Worm (Caenorhabditis elegans) whole organism, L3 larva: ENCODE results near the gene dph-7.
A peak's percentile ranks its signal among the peaks of the same experiment; 100 is the strongest.

Experiments used
- R02D3.7 ChIP-seq: fragments of 150-350 bp; optimal IDR thresholded peaks from 2 replicates; lab custom pipeline; 2014; ENCODE audit warnings: missing biosample characterization, missing genetic modification characterization
- ZK546.5 ChIP-seq: sonication (generic microtip); optimal IDR thresholded peaks from 2 replicates; lab custom pipeline; 2017; ENCODE audit warnings: missing biosample characterization, missing genetic modification characterization
- aly-2 ChIP-seq: fragments of 150-350 bp; optimal IDR thresholded peaks from 2 replicates; lab custom pipeline; 2014; ENCODE audit warnings: missing biosample characterization, missing genetic modification characterization
- ama-1 ChIP-seq: fragments of 150-350 bp; optimal IDR thresholded peaks from 2 replicates; lab custom pipeline; 2018
- ceh-16 ChIP-seq: sonication (generic microtip); optimal IDR thresholded peaks from 2 replicates; lab custom pipeline; 2017; ENCODE audit warnings: missing biosample characterization, missing genetic modification characterization
- ceh-28 ChIP-seq: fragments of 150-350 bp; optimal IDR thresholded peaks from 2 replicates; lab custom pipeline; 2014; ENCODE audit warnings: missing biosample characterization, missing genetic modification reagents, missing genetic modification characterization
- ceh-82 ChIP-seq: fragments of 150-350 bp; optimal IDR thresholded peaks from 2 replicates; lab custom pipeline; 2014; ENCODE audit warnings: missing biosample characterization, missing genetic modification characterization
- ceh-9 ChIP-seq: sonication (generic microtip); optimal IDR thresholded peaks from 2 replicates; lab custom pipeline; 2018; ENCODE audit warnings: missing biosample characterization, missing genetic modification characterization
- daf-12 ChIP-seq: fragments of 150-350 bp; optimal IDR thresholded peaks from 2 replicates; lab custom pipeline; 2014; ENCODE audit warnings: missing biosample characterization, missing genetic modification reagents, missing genetic modification characterization
- egl-27 ChIP-seq: sonication (generic microtip); optimal IDR thresholded peaks from 4 replicates; lab custom pipeline; 2017; ENCODE audit warnings: missing biosample characterization, missing genetic modification reagents, missing genetic modification characterization
- egl-5 ChIP-seq: fragments of 150-350 bp; optimal IDR thresholded peaks from 2 replicates; lab custom pipeline; 2017; ENCODE audit warnings: missing biosample characterization, missing genetic modification reagents, missing genetic modification characterization, inconsistent platforms
- elt-1 ChIP-seq: fragments of 150-350 bp; optimal IDR thresholded peaks from 2 replicates; lab custom pipeline; 2014; ENCODE audit warnings: missing biosample characterization, missing genetic modification characterization
- elt-2 ChIP-seq: sonication (generic microtip); optimal IDR thresholded peaks from 2 replicates; lab custom pipeline; 2016; ENCODE audit warnings: missing genetic modification reagents, mild to moderate bottlenecking, missing genetic modification characterization, missing compliant biosample characterization
- elt-3 ChIP-seq, 3 experiments: fragments of 150-350 bp in 1 of 3; sonication (generic microtip) in 2 of 3; optimal IDR thresholded peaks; 2 replicates in 2 of 3; 4 replicates in 1 of 3; lab custom pipeline; 2014 to 2017; ENCODE audit warnings: missing biosample characterization in 3 of 3, missing genetic modification characterization in 3 of 3
- eor-1 ChIP-seq, 2 experiments: fragments of 150-350 bp; optimal IDR thresholded peaks; 2 replicates each; lab custom pipeline; 2014 to 2018; ENCODE audit warnings: missing biosample characterization in 2 of 2, missing genetic modification characterization in 2 of 2
- fkh-10 ChIP-seq: sonication (generic microtip); optimal IDR thresholded peaks from 2 replicates; lab custom pipeline; 2017; ENCODE audit warnings: missing biosample characterization, missing genetic modification reagents, missing genetic modification characterization
- fkh-2 ChIP-seq: fragments of 150-350 bp; optimal IDR thresholded peaks from 2 replicates; lab custom pipeline; 2014; ENCODE audit warnings: missing biosample characterization, missing genetic modification reagents, missing genetic modification characterization
- fos-1 ChIP-seq: fragments of 150-350 bp; optimal IDR thresholded peaks from 2 replicates; lab custom pipeline; 2014; ENCODE audit warnings: missing biosample characterization, missing genetic modification characterization
- hmg-11 ChIP-seq: sonication (generic microtip); optimal IDR thresholded peaks from 2 replicates; lab custom pipeline; 2016; ENCODE audit warnings: missing genetic modification characterization, missing compliant biosample characterization
- jun-1 ChIP-seq: fragments of 150-350 bp; optimal IDR thresholded peaks from 2 replicates; lab custom pipeline; 2014; ENCODE audit warnings: missing biosample characterization, missing genetic modification reagents, missing genetic modification characterization
- lin-15B ChIP-seq: fragments of 150-350 bp; optimal IDR thresholded peaks from 2 replicates; lab custom pipeline; 2014; ENCODE audit warnings: missing biosample characterization, missing genetic modification characterization
- lin-39 ChIP-seq: fragments of 150-350 bp; optimal IDR thresholded peaks from 2 replicates; lab custom pipeline; 2018; ENCODE audit warnings: missing biosample characterization, missing genetic modification reagents, missing genetic modification characterization
- mdl-1 ChIP-seq: fragments of 150-350 bp; optimal IDR thresholded peaks from 2 replicates; lab custom pipeline; 2014; ENCODE audit warnings: missing biosample characterization, missing genetic modification characterization
- mml-1 ChIP-seq: fragments of 150-350 bp; sonication (generic microtip); optimal IDR thresholded peaks from 3 replicates; lab custom pipeline; 2014; ENCODE audit warnings: missing biosample characterization, missing genetic modification characterization
- nfya-1 ChIP-seq: sonication (generic microtip); optimal IDR thresholded peaks from 2 replicates; lab custom pipeline; 2017; ENCODE audit warnings: missing genetic modification characterization, mild to moderate bottlenecking, missing compliant biosample characterization, antibody characterized with exemption, moderate library complexity; ENCODE audit not compliant: insufficient read depth
- nhr-11 ChIP-seq: fragments of 150-350 bp; optimal IDR thresholded peaks from 2 replicates; lab custom pipeline; 2014; ENCODE audit warnings: missing biosample characterization, missing genetic modification characterization
- nhr-12 ChIP-seq: fragments of 150-350 bp; optimal IDR thresholded peaks from 2 replicates; lab custom pipeline; 2014; ENCODE audit warnings: missing biosample characterization, missing genetic modification characterization
- nhr-23 ChIP-seq: fragments of 150-350 bp; optimal IDR thresholded peaks from 2 replicates; lab custom pipeline; 2014; ENCODE audit warnings: missing biosample characterization, missing genetic modification reagents, missing genetic modification characterization
- nhr-237 ChIP-seq: fragments of 150-350 bp; optimal IDR thresholded peaks from 2 replicates; lab custom pipeline; 2014; ENCODE audit warnings: missing biosample characterization, missing genetic modification characterization
- nhr-25 ChIP-seq: sonication (generic microtip); optimal IDR thresholded peaks from 2 replicates; lab custom pipeline; 2017; ENCODE audit warnings: missing biosample characterization, missing genetic modification characterization
- nhr-28 ChIP-seq: fragments of 150-350 bp; optimal IDR thresholded peaks from 2 replicates; lab custom pipeline; 2014; ENCODE audit warnings: missing biosample characterization, missing genetic modification characterization
- nhr-43 ChIP-seq: sonication (generic microtip); optimal IDR thresholded peaks from 2 replicates; lab custom pipeline; 2016; ENCODE audit warnings: mild to moderate bottlenecking, missing genetic modification characterization, missing compliant biosample characterization; ENCODE audit not compliant: poor library complexity, severe bottlenecking
- nhr-76 ChIP-seq: fragments of 150-350 bp; sonication (generic microtip); optimal IDR thresholded peaks from 5 replicates; lab custom pipeline; 2014; ENCODE audit warnings: missing biosample characterization, missing genetic modification characterization
- nhr-77 ChIP-seq: fragments of 150-350 bp; optimal IDR thresholded peaks from 2 replicates; lab custom pipeline; 2014; ENCODE audit warnings: missing biosample characterization, missing genetic modification characterization
- pha-4 ChIP-seq: fragments of 150-350 bp; optimal IDR thresholded peaks from 2 replicates; lab custom pipeline; 2014; ENCODE audit warnings: missing biosample characterization, missing genetic modification reagents, missing genetic modification characterization
- pqm-1 ChIP-seq: fragments of 150-350 bp; optimal IDR thresholded peaks from 2 replicates; lab custom pipeline; 2017; ENCODE audit warnings: missing biosample characterization, missing genetic modification characterization, inconsistent platforms
- sea-2 ChIP-seq: fragments of 150-350 bp; sonication (generic microtip); optimal IDR thresholded peaks from 4 replicates; lab custom pipeline; 2014; ENCODE audit warnings: missing biosample characterization, missing genetic modification reagents, missing genetic modification characterization
- skn-1 ChIP-seq: fragments of 150-350 bp; optimal IDR thresholded peaks from 2 replicates; lab custom pipeline; 2014; ENCODE audit warnings: missing biosample characterization, missing genetic modification characterization
- snpc-4 ChIP-seq: fragments of 150-350 bp; optimal IDR thresholded peaks from 2 replicates; lab custom pipeline; 2014; ENCODE audit warnings: missing biosample characterization, missing genetic modification characterization
- tbx-2 ChIP-seq: sonication (generic microtip); optimal IDR thresholded peaks from 2 replicates; lab custom pipeline; 2016; ENCODE audit warnings: mild to moderate bottlenecking, missing genetic modification characterization, missing compliant biosample characterization
- unc-39 ChIP-seq: sonication (generic microtip); optimal IDR thresholded peaks from 4 replicates; lab custom pipeline; 2017; ENCODE audit warnings: missing biosample characterization, missing genetic modification characterization
- unc-62 ChIP-seq: fragments of 150-350 bp; sonication (generic microtip); optimal IDR thresholded peaks from 4 replicates; lab custom pipeline; 2014; ENCODE audit warnings: missing biosample characterization, missing genetic modification reagents, missing genetic modification characterization
- zag-1 ChIP-seq: fragments of 150-350 bp; optimal IDR thresholded peaks from 2 replicates; lab custom pipeline; 2014; ENCODE audit warnings: missing biosample characterization, missing genetic modification characterization
- ztf-11 ChIP-seq: fragments of 150-350 bp; optimal IDR thresholded peaks from 2 replicates; lab custom pipeline; 2014; ENCODE audit warnings: missing biosample characterization, missing genetic modification characterization
- ztf-4 ChIP-seq: fragments of 150-350 bp; optimal IDR thresholded peaks from 2 replicates; lab custom pipeline; 2014; ENCODE audit warnings: missing biosample characterization, missing genetic modification characterization

The dph-7 gene

DNA sequence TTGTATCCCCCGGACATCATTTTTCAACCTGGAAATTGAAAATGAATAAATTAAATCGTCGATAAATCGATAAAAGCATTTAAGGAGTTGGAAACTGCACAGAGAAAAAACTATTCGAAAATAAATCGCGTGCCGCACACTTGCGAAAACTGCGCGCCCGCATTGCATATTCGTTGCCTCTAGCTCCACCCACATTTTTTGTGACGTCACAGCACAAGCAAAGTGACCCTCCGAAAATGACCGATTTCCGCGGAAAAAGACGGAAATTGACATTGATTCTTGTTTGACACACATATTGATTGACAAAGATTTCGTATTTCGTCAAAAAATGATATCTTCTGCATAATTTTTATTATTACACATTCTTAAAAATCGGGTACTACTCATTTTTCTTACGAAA is 46.1 kb upstream of the dph-7 start, which contains the start of gene cpf-2 (continued):
- TF ChIP-seq R02D3.7 (tag; lab: Kevin White, UChicago) (peak; percentile 63), jun-1 (peak; percentile 2), aly-2 (tag; lab: Kevin White, UChicago) (no peak), ceh-28 (tag; lab: Kevin White, UChicago) (peak; percentile 78), pha-4 (peak; percentile 68), elt-2 (tag; lab: Kevin White, UChicago) (peak; percentile 43)
- TF ChIP-seq, all 47 proteins: peak for 15

ce11 chrIII:13270896-13271295 is 44.0 kb upstream of the dph-7 start:
- TF ChIP-seq ama-1 (lab: Kevin White, UChicago) (no peak), lin-39 (tag; lab: Kevin White, UChicago) (peak; percentile 23), ZK546.5 (no peak), fkh-10 (GFP tag; lab: Kevin White, UChicago) (peak; percentile 62), lin-15B (tag; lab: Kevin White, UChicago) (no peak), fkh-2 (tag; lab: Kevin White, UChicago) (no peak), nfya-1 (tag; lab: Kevin White, UChicago) (peak; percentile 64)

DNA sequence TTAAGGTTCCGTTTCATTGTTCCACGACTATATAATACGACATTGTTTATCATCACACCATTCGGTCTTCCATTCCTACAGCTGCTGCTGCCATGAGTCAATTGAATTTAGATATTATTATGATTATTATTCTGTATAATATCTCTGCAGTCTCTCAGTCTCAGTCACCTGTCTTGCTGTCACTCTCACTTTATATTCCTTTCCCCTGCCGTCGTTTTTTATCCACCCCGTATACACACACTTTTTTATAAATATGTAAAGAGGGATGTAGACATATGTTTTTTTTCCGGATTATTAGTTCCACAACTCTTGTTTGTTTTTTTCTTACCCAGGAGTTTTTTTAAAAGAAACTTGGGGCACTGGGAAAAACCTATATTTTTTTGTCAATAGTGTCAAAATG is 42.7 kb upstream of the dph-7 start:
- no peak for TF ChIP-seq ceh-82 (tag; lab: Kevin White, UChicago)

- TF ChIP-seq nhr-12 (tag; lab: Kevin White, UChicago) (no peak), elt-2 (tag; lab: Kevin White, UChicago) (no peak), elt-1 (tag; lab: Kevin White, UChicago) (peak; percentile 88)
These were observed 42.1 kb upstream of the dph-7 start for ce11 chrIII:13272788-13273187.

ce11 chrIII:13275784-13276183 is 39.1 kb upstream of the dph-7 start:
- TF ChIP-seq nhr-43 (tag; lab: Kevin White, UChicago) = no peak
- no peak for TF ChIP-seq daf-12 (tag; lab: Kevin White, UChicago)
- no peak for TF ChIP-seq fkh-2 (tag; lab: Kevin White, UChicago)
- no peak for TF ChIP-seq nhr-76
- peak; percentile 32 for TF ChIP-seq R02D3.7 (tag; lab: Kevin White, UChicago)
- TF ChIP-seq nhr-77 = no peak
- no peak for TF ChIP-seq fos-1 (tag; lab: Kevin White, UChicago)
- peak; percentile 53 for TF ChIP-seq pqm-1
- TF ChIP-seq nhr-28 (tag; lab: Kevin White, UChicago) = no peak
- TF ChIP-seq snpc-4 = peak; percentile 43
- TF ChIP-seq unc-39 = no peak
- peak; percentile 94 for TF ChIP-seq hmg-11 (tag; lab: Kevin White, UChicago)
- peak; percentile 37 for TF ChIP-seq jun-1
- no peak for TF ChIP-seq zag-1 (tag; lab: Kevin White, UChicago)
- peak; percentile 69 for TF ChIP-seq skn-1
- peak; percentile 58 for TF ChIP-seq tbx-2 (tag; lab: Kevin White, UChicago)
- TF ChIP-seq ztf-11 (tag; lab: Kevin White, UChicago) = no peak
- TF ChIP-seq fkh-10 (GFP tag; lab: Kevin White, UChicago) = peak; percentile 66
- TF ChIP-seq pha-4 = peak; percentile 27
- TF ChIP-seq nhr-25 (tag; lab: Kevin White, UChicago) = no peak
- no peak for TF ChIP-seq ZK546.5
- peak; percentile 55 for TF ChIP-seq nhr-11 (tag; lab: Kevin White, UChicago)
- no peak for TF ChIP-seq ceh-82 (tag; lab: Kevin White, UChicago)
- TF ChIP-seq aly-2 (tag; lab: Kevin White, UChicago) = no peak
- no peak for TF ChIP-seq mml-1 (tag; lab: Kevin White, UChicago)
- TF ChIP-seq egl-27 (tag; lab: Kevin White, UChicago) = no peak
- TF ChIP-seq unc-62 (GFP tag; lab: Kevin White, UChicago) = peak; percentile 50
- TF ChIP-seq mdl-1 (tag; lab: Kevin White, UChicago) = peak; percentile 27
- TF ChIP-seq eor-1 (tag; optimal IDR thresholded peaks at IDR 0.05; lab: Kevin White, UChicago) = no peak
- peak; percentile 48 for TF ChIP-seq elt-2 (tag; lab: Kevin White, UChicago)
- TF ChIP-seq elt-3 (tag; optimal IDR thresholded peaks at IDR 0.05; lab: Kevin White, UChicago) = no peak
- no peak for TF ChIP-seq egl-5 (tag; lab: Kevin White, UChicago)
- TF ChIP-seq ceh-16 = no peak
- TF ChIP-seq lin-15B (tag; lab: Kevin White, UChicago) = peak; percentile 32
- TF ChIP-seq elt-1 (tag; lab: Kevin White, UChicago) = peak; percentile 21
- TF ChIP-seq nhr-23 (tag; lab: Kevin White, UChicago) = no peak
- TF ChIP-seq ztf-4 (tag; lab: Kevin White, UChicago) = no peak
- TF ChIP-seq sea-2 = no peak
- TF ChIP-seq nhr-237 (tag; lab: Kevin White, UChicago) = no peak
- TF ChIP-seq ceh-9 (tag; lab: Kevin White, UChicago) = no peak
- TF ChIP-seq nfya-1 (tag; lab: Kevin White, UChicago) = peak; percentile 74
